ENCODE assay signal across 2 worm cellular contexts in genomic region chrII:8691344-8691960, ce11.
TF ChIP-seq lines count a peak whose summit lies in the region.

TSS of gene C34C6.3 (plus strand) at chrII:8691910.

TF ChIP-seq in whole organism, L1 larva, 84 proteins besides CTCF, POLR2A, EP300 and RAD21:
- TF ChIP-seq nhr-84 (tag; optimal IDR thresholded peaks at IDR 0.05; lab: Kevin White, UChicago) (no peak), nhr-77 (tag; optimal IDR thresholded peaks at IDR 0.05; lab: Kevin White, UChicago) (no peak), blmp-1 (tag; optimal IDR thresholded peaks at IDR 0.05; lab: Kevin White, UChicago) (peak; percentile 90), egl-27 (tag; optimal IDR thresholded peaks at IDR 0.05; lab: Kevin White, UChicago) (no peak)

TF ChIP-seq in whole organism, mixed stage, embryonic, 35 proteins besides CTCF, POLR2A, EP300 and RAD21:
- TF ChIP-seq unc-39 (tag; optimal IDR thresholded peaks at IDR 0.05; lab: Kevin White, UChicago), result no peak
- no peak for TF ChIP-seq nhr-2 (tag; optimal IDR thresholded peaks at IDR 0.05; lab: Kevin White, UChicago)
- no peak for TF ChIP-seq lin-32 (GFP tag; optimal IDR thresholded peaks at IDR 0.05; lab: Kevin White, UChicago)
- TF ChIP-seq zip-8 (tag; optimal IDR thresholded peaks at IDR 0.05; lab: Kevin White, UChicago), result peak; percentile 72
- no peak for TF ChIP-seq mab-5 (tag; optimal IDR thresholded peaks at IDR 0.05; lab: Kevin White, UChicago)
- TF ChIP-seq mls-2 (tag; optimal IDR thresholded peaks at IDR 0.05; lab: Kevin White, UChicago), result no peak
- no peak for TF ChIP-seq nhr-12 (tag; optimal IDR thresholded peaks at IDR 0.05; lab: Kevin White, UChicago)

Comparison
In these comparisons a context has a peak if more than half of its experiments do, and no peak if none do; other contexts are left out.
1. Of the 14 proteins assayed by ChIP-seq in both whole organism, L1 larva and whole organism, mixed stage, embryonic: peak only in whole organism, L1 larva: blmp-1; only in whole organism, mixed stage, embryonic: none; in both: none; in neither: 13.